Fruit fly (Drosophila melanogaster): Measurements from ENCODE around the gene Nplp2.
A peak's percentile ranks its signal among the peaks of the same experiment; 100 is the strongest.

Nplp2 gene

dm6 chr3L:13328835-13329234, 27.3 kb upstream of the Nplp2 start, which contains the start of gene CG14113:
Gene CG14113, plus strand, starts transcription at chr3L:13329135.
- no peak for TF ChIP-seq gce (GFP tag; IDR thresholded peaks at IDR 0.05)
- TF ChIP-seq H15 (GFP tag; IDR thresholded peaks at IDR 0.05), result no peak
- no peak for TF ChIP-seq Poxn (GFP tag; IDR thresholded peaks at IDR 0.05)
- TF ChIP-seq zen (tag; optimal IDR thresholded peaks at IDR 0.05), result no peak
- no peak for TF ChIP-seq Tbp (GFP tag; optimal IDR thresholded peaks at IDR 0.05)
- TF ChIP-seq Hmr (GFP tag; optimal IDR thresholded peaks at IDR 0.05), result no peak
- TF ChIP-seq Vsx1 (GFP tag; optimal IDR thresholded peaks at IDR 0.05), result no peak
- no peak for TF ChIP-seq CG6272 (GFP tag; IDR thresholded peaks at IDR 0.05)
- no peak for TF ChIP-seq ac (GFP tag; optimal IDR thresholded peaks at IDR 0.05)
- TF ChIP-seq CG10979 (tag; optimal IDR thresholded peaks at IDR 0.05), result no peak
- TF ChIP-seq dm (GFP tag; optimal IDR thresholded peaks at IDR 0.05), result no peak

- TF ChIP-seq CG5180 (GFP tag; optimal IDR thresholded peaks at IDR 0.05) (no peak), ken (GFP tag; IDR thresholded peaks at IDR 0.05) (no peak), trem (tag; optimal IDR thresholded peaks at IDR 0.05) (no peak), Oaz (GFP tag; IDR thresholded peaks at IDR 0.05) (no peak), Gsc (GFP tag; IDR thresholded peaks at IDR 0.05) (no peak), D19A (tag; optimal IDR thresholded peaks at IDR 0.05) (no peak), btn (GFP tag; optimal IDR thresholded peaks at IDR 0.05) (no peak), CG8944 (GFP tag; optimal IDR thresholded peaks at IDR 0.05) (no peak), CG8478 (optimal IDR thresholded peaks at IDR 0.05) (no peak), trh (GFP tag; optimal IDR thresholded peaks at IDR 0.05) (no peak), schlank (tag; optimal IDR thresholded peaks at IDR 0.05) (no peak), CG9437 (GFP tag; optimal IDR thresholded peaks at IDR 0.05) (no peak), sob (GFP tag; IDR thresholded peaks at IDR 0.05) (no peak), CG14860 (GFP tag; IDR thresholded peaks at IDR 0.05; ENCODE audit: partially characterized antibody) (no peak)
Observed at dm6 chr3L:13348733-13349132, 7.4 kb upstream of the Nplp2 start, which contains the start of gene CG17687. Gene CG17687, plus strand, starts transcription at chr3L:13349033.

- no peak for TF ChIP-seq dysf (GFP tag; IDR thresholded peaks at IDR 0.05)
- TF ChIP-seq Ets65A (GFP tag), result peak; percentile 0
Observed at dm6 chr3L:13377657-13378056, 21.5 kb downstream of the Nplp2 start, which contains the start of gene CG14111. Gene CG14111, plus strand, starts transcription at chr3L:13377957.

dm6 chr3L:13378202-13378601, 22.0 kb downstream of the Nplp2 start, which contains the start of gene SNCF:
Gene SNCF, plus strand, starts transcription at chr3L:13378583.
- TF ChIP-seq tll (GFP tag; optimal IDR thresholded peaks at IDR 0.05), result peak in 1 of 2 experiments; percentile 87
- peak; percentile 70 for TF ChIP-seq CG7271 (tag; optimal IDR thresholded peaks at IDR 0.05)
- peak; percentile 54 for TF ChIP-seq twi (tag; optimal IDR thresholded peaks at IDR 0.05)
- TF ChIP-seq zen (tag; optimal IDR thresholded peaks at IDR 0.05), result peak; percentile 98
- peak; percentile 99 for TF ChIP-seq cad (GFP tag; optimal IDR thresholded peaks at IDR 0.05)
- no peak for TF ChIP-seq Gsc (GFP tag; IDR thresholded peaks at IDR 0.05)
- TF ChIP-seq chinmo (GFP tag; IDR thresholded peaks at IDR 0.05; ENCODE audit: partially characterized antibody), result no peak
- TF ChIP-seq CG15479 (GFP tag; optimal IDR thresholded peaks at IDR 0.05), result peak; percentile 49

- TF ChIP-seq Blimp-1 (GFP tag; optimal IDR thresholded peaks at IDR 0.05) (peak; percentile 98), Ets65A (GFP tag) (peak; percentile 26), CoRest (tag; optimal IDR thresholded peaks at IDR 0.05) (no peak)
Observed at dm6 chr3L:13381160-13381559, 25.0 kb downstream of the Nplp2 start, which contains the start of gene CG14107. Gene CG14107, minus strand, starts transcription at chr3L:13381346.
